Fruit fly (Drosophila melanogaster) whole organism, embryonic: ENCODE results near the gene CG10211.

Source experiments
- Asciz ChIP-seq: fragments of 200-800 bp; sonication (Bioruptor generic); optimal IDR thresholded peaks from 2 replicates; lab custom pipeline; 2017; ENCODE audit warnings: missing biosample characterization, mild to moderate bottlenecking, missing genetic modification characterization, missing genetic modification reagents
- Blimp-1 ChIP-seq: fragments of 200-800 bp; sonication (Bioruptor generic); optimal IDR thresholded peaks from 3 replicates; lab custom pipeline; 2018; ENCODE audit warnings: missing biosample characterization, missing genetic modification characterization, mild to moderate bottlenecking, moderate library complexity, missing genetic modification reagents
- CG11093 ChIP-seq: fragments of 200-800 bp; sonication (Bioruptor generic); IDR thresholded peaks from 3 replicates; pipeline ENCODE4 v1.3.6; 2022; ENCODE audit warnings: missing biosample characterization, missing genetic modification characterization
- CG11504 ChIP-seq: fragments of 200-800 bp; sonication (Bioruptor generic); optimal IDR thresholded peaks from 3 replicates; lab custom pipeline; 2019; ENCODE audit warnings: missing biosample characterization, mild to moderate bottlenecking, missing genetic modification characterization, moderate library complexity
- CG13287 ChIP-seq: fragments of 200-800 bp; sonication (Bioruptor generic); IDR thresholded peaks from 2 replicates; pipeline ENCODE4 v1.3.6; 2022; ENCODE audit warnings: missing biosample characterization, missing genetic modification characterization; ENCODE audit not compliant: partially characterized antibody
- CG15514 ChIP-seq: fragments of 200-800 bp; sonication (Bioruptor generic); optimal IDR thresholded peaks from 3 replicates; lab custom pipeline; 2017; ENCODE audit warnings: missing biosample characterization, missing genetic modification characterization, mild to moderate bottlenecking, moderate library complexity, missing genetic modification reagents
- CG17568 ChIP-seq: fragments of 200-800 bp; sonication (Bioruptor generic); optimal IDR thresholded peaks from 2 replicates; lab custom pipeline; 2018; ENCODE audit warnings: missing biosample characterization, mild to moderate bottlenecking, missing genetic modification characterization, moderate library complexity
- CG17612 ChIP-seq: fragments of 200-800 bp; sonication (Bioruptor generic); IDR thresholded peaks from 2 replicates; pipeline ENCODE4 v1.3.6; 2022; ENCODE audit warnings: missing biosample characterization, missing genetic modification characterization
- CG18476 ChIP-seq: fragments of 200-800 bp; sonication (Bioruptor generic); optimal IDR thresholded peaks from 2 replicates; lab custom pipeline; 2016; ENCODE audit warnings: missing biosample characterization, mild to moderate bottlenecking, missing genetic modification characterization
- CG18764 ChIP-seq: fragments of 200-800 bp; sonication (Bioruptor generic); optimal IDR thresholded peaks from 3 replicates; lab custom pipeline; 2016; ENCODE audit warnings: missing biosample characterization, missing genetic modification characterization
- CG2199 ChIP-seq: fragments of 200-800 bp; sonication (Bioruptor generic); IDR thresholded peaks from 3 replicates; pipeline ENCODE4 v1.3.6; 2022; ENCODE audit warnings: missing biosample characterization, missing genetic modification characterization
- CG2678 ChIP-seq: fragments of 200-800 bp; sonication (Bioruptor generic); optimal IDR thresholded peaks from 3 replicates; lab custom pipeline; 2019; ENCODE audit warnings: missing biosample characterization, mild to moderate bottlenecking, missing genetic modification characterization, moderate library complexity
- CG3281 ChIP-seq: fragments of 200-800 bp; sonication (Bioruptor generic); optimal IDR thresholded peaks from 3 replicates; lab custom pipeline; 2017; ENCODE audit warnings: missing biosample characterization, mild to moderate bottlenecking, missing genetic modification characterization
- CG34376 ChIP-seq: fragments of 200-800 bp; sonication (Bioruptor generic); optimal IDR thresholded peaks from 2 replicates; lab custom pipeline; 2018; ENCODE audit warnings: missing biosample characterization, mild to moderate bottlenecking, missing genetic modification characterization
- CG7556 ChIP-seq: fragments of 200-800 bp; sonication (Bioruptor generic); optimal IDR thresholded peaks from 2 replicates; lab custom pipeline; 2017; ENCODE audit warnings: missing biosample characterization, mild to moderate bottlenecking, missing genetic modification characterization
- CG7839 ChIP-seq: fragments of 200-800 bp; sonication (Bioruptor generic); optimal IDR thresholded peaks from 3 replicates; lab custom pipeline; 2018; ENCODE audit warnings: missing biosample characterization, mild to moderate bottlenecking, missing genetic modification characterization, moderate library complexity
- CG7963 ChIP-seq: fragments of 200-800 bp; sonication (Bioruptor generic); IDR thresholded peaks from 3 replicates; pipeline ENCODE4 v1.3.6; 2022; ENCODE audit warnings: missing biosample characterization, missing genetic modification characterization; ENCODE audit not compliant: partially characterized antibody
- CG9817 ChIP-seq: fragments of 200-800 bp; sonication (Bioruptor generic); optimal IDR thresholded peaks from 2 replicates; lab custom pipeline; 2018; ENCODE audit warnings: missing biosample characterization, mild to moderate bottlenecking, missing genetic modification characterization, moderate library complexity
- Dref ChIP-seq: fragments of 200-800 bp; sonication (Bioruptor generic); IDR thresholded peaks from 2 replicates; pipeline ENCODE4 v1.3.6; 2022; ENCODE audit warnings: missing biosample characterization, missing genetic modification characterization
- Fer3 ChIP-seq: fragments of 200-800 bp; sonication (Bioruptor generic); optimal IDR thresholded peaks from 2 replicates; lab custom pipeline; 2018; ENCODE audit warnings: missing biosample characterization, mild to moderate bottlenecking, missing genetic modification characterization, moderate library complexity
- HLH4C ChIP-seq: fragments of 200-800 bp; sonication (Bioruptor generic); IDR thresholded peaks from 3 replicates; pipeline ENCODE4 v1.3.6; 2022; ENCODE audit warnings: missing biosample characterization, missing genetic modification characterization; ENCODE audit not compliant: partially characterized antibody
- Hsf ChIP-seq: fragments of 200-800 bp; sonication (Bioruptor generic); optimal IDR thresholded peaks from 3 replicates; lab custom pipeline; 2016; ENCODE audit warnings: missing biosample characterization, missing genetic modification characterization
- Med ChIP-seq: fragments of 200-800 bp; sonication (Bioruptor generic); peaks from one replicate; lab custom pipeline; 2016; ENCODE audit warnings: missing biosample characterization, missing genetic modification characterization, mild to moderate bottlenecking, inconsistent platforms, moderate library complexity
- Meics ChIP-seq: fragments of 200-800 bp; sonication (Bioruptor generic); optimal IDR thresholded peaks from 2 replicates; lab custom pipeline; 2017; ENCODE audit warnings: missing biosample characterization, mild to moderate bottlenecking, missing genetic modification characterization
- Mes4 ChIP-seq: fragments of 200-800 bp; sonication (Bioruptor generic); optimal IDR thresholded peaks from 2 replicates; lab custom pipeline; 2016; ENCODE audit warnings: missing biosample characterization, missing genetic modification characterization
- Pdp1 ChIP-seq, 2 experiments: fragments of 200-800 bp; sonication (Bioruptor generic); optimal IDR thresholded peaks; 3 replicates each; lab custom pipeline; 2016; ENCODE audit warnings: missing biosample characterization in 2 of 2, missing genetic modification characterization in 2 of 2, mild to moderate bottlenecking in 1 of 2, moderate library complexity in 1 of 2
- Poxn ChIP-seq: fragments of 200-800 bp; sonication (Bioruptor generic); IDR thresholded peaks from 2 replicates; pipeline ENCODE4 v1.3.6; 2022; ENCODE audit warnings: missing biosample characterization, missing genetic modification characterization
- Rfx ChIP-seq: fragments of 200-800 bp; sonication (Bioruptor generic); IDR thresholded peaks from 2 replicates; pipeline ENCODE4 v1.3.6; 2022; ENCODE audit warnings: missing biosample characterization, missing genetic modification characterization
- Trl ChIP-seq, 3 experiments: fragments of >200 bp in 2 of 3; fragments of 200-800 bp in 1 of 3; sonication (Bioruptor generic) in 1 of 3; optimal IDR thresholded peaks; 2 replicates in 1 of 3; 3 replicates in 2 of 3; lab custom pipeline; 2016 to 2017; ENCODE audit warnings: missing biosample characterization in 1 of 3, missing genetic modification characterization in 1 of 3
- abd-A ChIP-seq: fragments of 200-800 bp; sonication (Bioruptor generic); optimal IDR thresholded peaks from 3 replicates; lab custom pipeline; 2019; ENCODE audit warnings: missing biosample characterization, mild to moderate bottlenecking, missing genetic modification characterization, moderate library complexity
- bbx ChIP-seq: fragments of 200-800 bp; sonication (Bioruptor generic); IDR thresholded peaks from 2 replicates; pipeline ENCODE4 v1.3.6; 2022; ENCODE audit warnings: missing biosample characterization, missing genetic modification characterization; ENCODE audit not compliant: partially characterized antibody
- bsh ChIP-seq, 2 experiments: fragments of 200-800 bp; sonication (Bioruptor generic); optimal IDR thresholded peaks; 2 replicates each; lab custom pipeline; 2017 to 2018; ENCODE audit warnings: mild to moderate bottlenecking in 2 of 2, missing biosample characterization in 2 of 2, missing genetic modification characterization in 2 of 2, moderate library complexity in 1 of 2
- cg ChIP-seq: fragments of 200-800 bp; sonication (Bioruptor generic); optimal IDR thresholded peaks from 3 replicates; lab custom pipeline; 2019; ENCODE audit warnings: missing biosample characterization, mild to moderate bottlenecking, missing genetic modification characterization, moderate library complexity
- danr ChIP-seq: fragments of 200-800 bp; sonication (Bioruptor generic); IDR thresholded peaks from 2 replicates; pipeline ENCODE4 v1.3.6; 2022; ENCODE audit warnings: missing biosample characterization, missing genetic modification characterization
- eve ChIP-seq, 2 experiments: fragments of >200 bp; optimal IDR thresholded peaks; 2 replicates each; lab custom pipeline; 2017; ENCODE audit warnings: missing biosample characterization in 2 of 2, missing genetic modification characterization in 2 of 2
- gt ChIP-seq: fragments of 200-800 bp; sonication (Bioruptor generic); IDR thresholded peaks from 2 replicates; pipeline ENCODE4 v1.3.6; 2022; ENCODE audit warnings: missing biosample characterization, missing genetic modification characterization
- h ChIP-seq: fragments of >200 bp; optimal IDR thresholded peaks from 2 replicates; lab custom pipeline; 2017
- kni ChIP-seq: fragments of 200-800 bp; sonication (Bioruptor generic); optimal IDR thresholded peaks from 3 replicates; lab custom pipeline; 2017; ENCODE audit warnings: mild to moderate bottlenecking, missing biosample characterization, missing genetic modification reagents, missing genetic modification characterization
- oc ChIP-seq: fragments of 200-800 bp; sonication (Bioruptor generic); optimal IDR thresholded peaks from 2 replicates; lab custom pipeline; 2018; ENCODE audit warnings: missing biosample characterization, mild to moderate bottlenecking, missing genetic modification characterization, moderate library complexity
- sd ChIP-seq: fragments of 200-800 bp; sonication (Bioruptor generic); optimal IDR thresholded peaks from 3 replicates; lab custom pipeline; 2018; ENCODE audit warnings: missing biosample characterization, mild to moderate bottlenecking, missing genetic modification characterization, moderate library complexity
- sens ChIP-seq: fragments of 200-800 bp; sonication (Bioruptor generic); peaks from one replicate; lab custom pipeline; 2016; ENCODE audit warnings: missing biosample characterization, missing genetic modification characterization
- tll ChIP-seq, 2 experiments: fragments of 200-800 bp in 1 of 2; fragments of >200 bp in 1 of 2; sonication (Bioruptor generic) in 1 of 2; optimal IDR thresholded peaks; 2 replicates each; lab custom pipeline; 2017 to 2019; ENCODE audit warnings: missing biosample characterization in 2 of 2, missing genetic modification characterization in 2 of 2, mild to moderate bottlenecking in 1 of 2, moderate library complexity in 1 of 2
- twi ChIP-seq: fragments of 200-800 bp; optimal IDR thresholded peaks from 2 replicates; lab custom pipeline; 2019; ENCODE audit warnings: missing biosample characterization, mild to moderate bottlenecking, missing genetic modification characterization, moderate library complexity
- vvl ChIP-seq: fragments of 200-800 bp; sonication (Bioruptor generic); IDR thresholded peaks from 2 replicates; pipeline ENCODE4 v1.3.6; 2022; ENCODE audit warnings: missing biosample characterization, missing genetic modification characterization
- zen2 ChIP-seq: fragments of 200-800 bp; sonication (Bioruptor generic); IDR thresholded peaks from 3 replicates; pipeline ENCODE4 v1.3.6; 2022; ENCODE audit warnings: missing biosample characterization, missing genetic modification characterization; ENCODE audit not compliant: partially characterized antibody

Gene CG10211

DNA sequence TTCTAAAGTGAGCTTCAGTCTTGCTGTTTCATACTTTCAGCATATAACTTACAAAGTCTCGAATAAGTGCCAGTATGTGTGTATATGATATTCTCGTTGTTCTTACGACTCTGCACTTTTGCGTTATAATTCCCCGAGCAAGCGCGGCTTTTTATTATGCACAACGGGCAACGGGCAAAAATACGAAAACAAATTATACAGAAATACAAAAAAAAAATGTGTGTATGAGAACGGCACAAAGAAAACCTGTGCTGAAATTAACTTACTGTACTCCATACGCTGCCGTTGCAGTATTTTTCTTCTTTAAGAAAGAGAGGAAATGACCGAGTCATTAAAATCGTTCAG lies 38.1 kb upstream of the CG10211 start:
- TF ChIP-seq CG34376 (GFP tag; lab: Kevin White, UChicago) (no peak), CG2199 (0 out of 3 replicates have a peak, but pooled peaks have one; percentile 46)

DNA sequence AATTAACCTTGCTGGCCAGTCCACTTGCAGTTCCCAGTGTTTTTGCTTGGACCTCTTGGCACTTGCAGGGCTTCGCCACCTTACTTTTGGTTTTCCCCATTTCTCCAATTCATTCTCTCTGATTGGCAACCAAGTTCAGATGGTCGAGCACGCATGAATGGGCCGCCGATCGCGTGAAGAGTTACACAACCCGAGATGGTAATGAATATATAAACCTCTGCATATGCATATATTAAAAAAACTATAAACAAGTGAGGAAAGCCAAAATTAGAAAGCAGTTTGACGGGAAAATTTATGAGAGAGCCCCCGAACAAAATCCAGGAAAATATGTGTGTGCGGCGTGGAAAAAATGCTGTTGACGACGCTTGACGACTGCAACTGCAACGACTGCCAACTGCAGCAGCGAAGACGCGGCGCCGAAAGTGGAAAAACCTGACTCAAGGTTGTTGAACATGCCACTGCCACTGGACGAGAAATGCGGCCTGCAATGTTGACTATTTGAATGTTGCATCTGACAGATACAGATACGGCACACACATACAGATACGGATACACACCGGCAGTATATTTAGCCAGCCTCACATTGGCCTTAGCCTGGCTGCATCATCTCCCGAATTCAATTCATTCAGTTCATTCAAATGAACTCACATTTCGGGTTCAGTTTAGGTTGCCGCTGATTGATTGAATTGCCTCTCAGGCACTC lies 36.8 kb upstream of the CG10211 start:
- TF ChIP-seq tll (GFP tag; optimal IDR thresholded peaks at IDR 0.05; lab: Kevin White, UChicago) = peak in 1 of 2 experiments; percentile 34
- TF ChIP-seq twi = peak; percentile 20
- TF ChIP-seq bbx (GFP tag; lab: Robert Waterston, UW) = peak; percentile 16; the same call in 1 of the 2 replicates
- TF ChIP-seq Poxn = no peak
- peak; percentile 77 for TF ChIP-seq vvl
- peak; percentile 40 for TF ChIP-seq Blimp-1 (GFP tag; lab: Kevin White, UChicago)
- TF ChIP-seq oc (tag; lab: Kevin White, UChicago) = peak; percentile 22
- no peak for TF ChIP-seq CG11504 (tag; lab: Kevin White, UChicago)
- peak in 1 of 2 experiments; percentile 75 for TF ChIP-seq Pdp1 (GFP tag; optimal IDR thresholded peaks at IDR 0.05; lab: Kevin White, UChicago)
- no peak for TF ChIP-seq CG11093
- peak; percentile 81 for TF ChIP-seq kni (GFP tag; lab: Kevin White, UChicago)
- peak; percentile 61 for TF ChIP-seq cg
- no peak for TF ChIP-seq Trl (optimal IDR thresholded peaks at IDR 0.05; lab: Kevin White, UChicago)
- no peak for TF ChIP-seq Trl (GFP tag; optimal IDR thresholded peaks at IDR 0.05; lab: Kevin White, UChicago)
- peak; percentile 31 for TF ChIP-seq Med
- peak; percentile 54 for TF ChIP-seq abd-A (tag; lab: Kevin White, UChicago)
- peak; percentile 69; the same call in 1 of the 3 replicates for TF ChIP-seq CG2199
- peak; percentile 67 for TF ChIP-seq sd
- no peak for TF ChIP-seq HLH4C (GFP tag; lab: Robert Waterston, UW)
- TF ChIP-seq, all 482 proteins: peak for 13

dm6 chr2L:18481064-18481463 lies 36.2 kb upstream of the CG10211 start:
- TF ChIP-seq CG17612 (GFP tag; lab: Robert Waterston, UW) (no peak), gt (GFP tag; lab: Robert Waterston, UW) (no peak), CG17568 (peak; percentile 0), CG13287 (GFP tag; lab: Robert Waterston, UW) (no peak), Asciz (GFP tag; lab: Kevin White, UChicago) (no peak), CG9817 (no peak), Rfx (GFP tag; lab: Robert Waterston, UW) (peak; percentile 33; the same call in 1 of the 2 replicates), CG18476 (no peak), Hsf (GFP tag; lab: Kevin White, UChicago) (no peak), eve (GFP tag; optimal IDR thresholded peaks at IDR 0.05; lab: Kevin White, UChicago) (peak in 1 of 2 experiments; percentile 55), CG3281 (GFP tag; lab: Kevin White, UChicago) (peak; percentile 18), Meics (GFP tag; lab: Kevin White, UChicago) (peak; percentile 19), sens (GFP tag; lab: Kevin White, UChicago) (peak; percentile 43), CG18764 (no peak), bsh (GFP tag; optimal IDR thresholded peaks at IDR 0.05; lab: Kevin White, UChicago) (no peak), h (lab: Kevin White, UChicago) (no peak), CG7963 (no peak), Dref (GFP tag; lab: Robert Waterston, UW) (no peak), Mes4 (GFP tag; lab: Kevin White, UChicago) (no peak), oc (tag; lab: Kevin White, UChicago) (no peak), Fer3 (peak; percentile 35), CG15514 (GFP tag; lab: Kevin White, UChicago) (peak; percentile 26), CG2678 (tag; lab: Kevin White, UChicago) (peak; percentile 49), CG7556 (GFP tag; lab: Kevin White, UChicago) (peak; percentile 18), cg (no peak), danr (GFP tag; lab: Robert Waterston, UW) (no peak), CG7839 (peak; percentile 23), Pdp1 (GFP tag; optimal IDR thresholded peaks at IDR 0.05; lab: Kevin White, UChicago) (no peak), zen2 (no peak)
